Fruit fly (Drosophila melanogaster): ENCODE measurements around the gene CG7706.

The CG7706 gene

dm6 chr3R:18719767-18720341 is 42.2 kb downstream of the CG7706 start (continued):
- TF ChIP-seq luna (GFP tag; optimal IDR thresholded peaks at IDR 0.05) (peak; percentile 65), CG9817 (tag; optimal IDR thresholded peaks at IDR 0.05) (peak; percentile 89), fd3F (GFP tag; optimal IDR thresholded peaks at IDR 0.05) (peak; percentile 78), CG8290 (GFP tag; optimal IDR thresholded peaks at IDR 0.05) (no peak), CG8290 (tag; optimal IDR thresholded peaks at IDR 0.05) (peak in 1 of 2 experiments; percentile 86), Hey (tag; optimal IDR thresholded peaks at IDR 0.05) (peak; percentile 91), pan (optimal IDR thresholded peaks at IDR 0.05) (no peak), pan (GFP tag; optimal IDR thresholded peaks at IDR 0.05 in 1 of 2, IDR thresholded peaks at IDR 0.05 in 1 of 2) (peak in 1 of 2 experiments; percentile 88), CG11456 (GFP tag; IDR thresholded peaks at IDR 0.05) (peak; percentile 85), CG34422 (GFP tag; IDR thresholded peaks at IDR 0.05) (peak; percentile 76), CG16779 (GFP tag; IDR thresholded peaks at IDR 0.05) (no peak), CG3847 (GFP tag; IDR thresholded peaks at IDR 0.05) (peak; percentile 77), cg (GFP tag; optimal IDR thresholded peaks at IDR 0.05) (no peak), zfh1 (GFP tag; IDR thresholded peaks at IDR 0.05) (peak; percentile 89), maf-S (GFP tag; optimal IDR thresholded peaks at IDR 0.05) (peak; percentile 76), z (GFP tag; IDR thresholded peaks at IDR 0.05) (no peak), Stat92E (GFP tag; optimal IDR thresholded peaks at IDR 0.05) (no peak), CG6813 (GFP tag; optimal IDR thresholded peaks at IDR 0.05) (peak; percentile 86), CG7372 (GFP tag; IDR thresholded peaks at IDR 0.05) (peak; percentile 72), BtbVII (GFP tag; optimal IDR thresholded peaks at IDR 0.05) (peak; percentile 89), CG12391 (tag; optimal IDR thresholded peaks at IDR 0.05) (peak; percentile 87), tin (GFP tag; optimal IDR thresholded peaks at IDR 0.05) (peak; percentile 78), CG14050 (GFP tag; IDR thresholded peaks at IDR 0.05) (peak; percentile 61), eve (GFP tag; optimal IDR thresholded peaks at IDR 0.05) (peak; percentile 15 to 93), CG7271 (tag; optimal IDR thresholded peaks at IDR 0.05) (no peak), Fer2 (tag; optimal IDR thresholded peaks at IDR 0.05) (peak; percentile 81), tll (GFP tag; optimal IDR thresholded peaks at IDR 0.05) (no peak), CG2116 (GFP tag; optimal IDR thresholded peaks at IDR 0.05) (peak; percentile 8), CG12744 (GFP tag; optimal IDR thresholded peaks at IDR 0.05) (peak; percentile 80), CG7556 (GFP tag; optimal IDR thresholded peaks at IDR 0.05) (peak; percentile 95), eyg (GFP tag; optimal IDR thresholded peaks at IDR 0.05) (peak; percentile 77), cwo (GFP tag; optimal IDR thresholded peaks at IDR 0.05) (peak; percentile 89), CG11085 (GFP tag; IDR thresholded peaks at IDR 0.05) (peak; percentile 66), hkb (optimal IDR thresholded peaks at IDR 0.05) (no peak), hkb (GFP tag; IDR thresholded peaks at IDR 0.05) (peak; percentile 90), CG15479 (GFP tag; optimal IDR thresholded peaks at IDR 0.05) (no peak), Dek (tag; optimal IDR thresholded peaks at IDR 0.05) (peak; percentile 89), slbo (GFP tag; IDR thresholded peaks at IDR 0.05) (peak; percentile 88), toy (GFP tag; IDR thresholded peaks at IDR 0.05) (peak; percentile 59; the same call in 1 of the 2 replicates), sug (tag; optimal IDR thresholded peaks at IDR 0.05) (peak; percentile 87), Dp (GFP tag; optimal IDR thresholded peaks at IDR 0.05) (no peak), sens (GFP tag) (peak; percentile 96), CG11695 (GFP tag; IDR thresholded peaks at IDR 0.05) (peak; percentile 81), gcm (GFP tag; optimal IDR thresholded peaks at IDR 0.05) (peak; percentile 65), CG17568 (GFP tag; optimal IDR thresholded peaks at IDR 0.05) (peak; percentile 61), chm (GFP tag; IDR thresholded peaks at IDR 0.05) (peak; percentile 71), Hmr (GFP tag; optimal IDR thresholded peaks at IDR 0.05) (peak; percentile 95), HLH4C (GFP tag; IDR thresholded peaks at IDR 0.05; ENCODE audit: partially characterized antibody) (no peak), CG6791 (GFP tag; IDR thresholded peaks at IDR 0.05; ENCODE audit: partially characterized antibody) (no peak), CG16815 (GFP tag; optimal IDR thresholded peaks at IDR 0.05) (peak; percentile 81)
